Worm (Caenorhabditis elegans): ENCODE data around the gene ppk-3.

DNA sequence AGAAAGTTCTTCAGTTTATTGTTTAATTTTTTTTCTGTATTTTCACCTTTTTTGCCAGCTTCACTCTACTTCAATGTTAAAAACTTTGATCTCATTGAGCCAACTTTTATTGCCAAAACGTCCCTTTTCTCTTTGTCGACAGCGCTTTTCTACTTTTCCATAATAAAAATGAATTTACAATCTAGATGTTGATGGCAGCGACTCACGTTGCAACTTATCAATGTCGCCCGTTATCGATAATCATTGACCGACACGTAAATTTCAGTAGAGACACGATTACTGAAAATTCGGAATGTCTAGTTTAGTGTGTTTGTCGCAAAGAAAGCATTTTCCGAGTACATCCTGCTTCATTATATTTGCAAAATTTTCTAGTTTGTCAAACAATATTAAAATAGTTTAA is 4.3 kb upstream of the ppk-3 start:
- TF ChIP-seq B0310.2 (tag; optimal IDR thresholded peaks at IDR 0.05) (no peak), flt-1 (GFP tag; IDR thresholded peaks at IDR 0.05) (no peak), ama-1 (optimal IDR thresholded peaks at IDR 0.05) (no peak), ceh-13 (GFP tag; optimal IDR thresholded peaks at IDR 0.05) (no peak), pes-1 (GFP tag; IDR thresholded peaks at IDR 0.05) (no peak), sea-1 (GFP tag; conservative IDR thresholded peaks at IDR 0.05) (no peak), aly-1 (tag; optimal IDR thresholded peaks at IDR 0.05) (no peak), hmbx-1 (tag; optimal IDR thresholded peaks at IDR 0.05) (no peak), tbx-37 (GFP tag; conservative IDR thresholded peaks at IDR 0.05) (no peak), scrt-1 (GFP tag; IDR thresholded peaks at IDR 0.05) (no peak)
